Worm (Caenorhabditis elegans) whole organism, late embryonic: ENCODE results near the gene rpb-11.

Experiments used
- F13H6.1 ChIP-seq: sonication (generic microtip); optimal IDR thresholded peaks from 2 replicates; lab custom pipeline; 2016; ENCODE audit warnings: missing genetic modification characterization, missing compliant biosample characterization
- ama-1 ChIP-seq: fragments of 150-350 bp; optimal IDR thresholded peaks from 2 replicates; lab custom pipeline; 2014
- ceh-14 ChIP-seq: sonication (generic microtip); optimal IDR thresholded peaks from 2 replicates; lab custom pipeline; 2016; ENCODE audit warnings: missing genotype, missing genetic modification characterization, missing compliant biosample characterization
- ceh-18 ChIP-seq: sonication (generic microtip); optimal IDR thresholded peaks from 2 replicates; lab custom pipeline; 2016; ENCODE audit warnings: missing genetic modification characterization, missing compliant biosample characterization
- ceh-19 ChIP-seq: fragments of 200-800 bp; sonication (Bioruptor generic); optimal IDR thresholded peaks from 2 replicates; lab custom pipeline; 2018; ENCODE audit warnings: mild to moderate bottlenecking, missing genetic modification characterization, missing compliant biosample characterization
- ceh-22 ChIP-seq: sonication (generic microtip); optimal IDR thresholded peaks from 2 replicates; lab custom pipeline; 2017; ENCODE audit warnings: missing biosample characterization, missing genetic modification characterization
- ceh-24 ChIP-seq: sonication (generic microtip); optimal IDR thresholded peaks from 2 replicates; lab custom pipeline; 2016; ENCODE audit warnings: mild to moderate bottlenecking, missing genetic modification characterization, missing compliant biosample characterization
- ceh-30 ChIP-seq: fragments of 150-350 bp; optimal IDR thresholded peaks from 2 replicates; lab custom pipeline; 2014; ENCODE audit warnings: missing biosample characterization, missing genetic modification characterization
- ceh-31 ChIP-seq: sonication (generic microtip); optimal IDR thresholded peaks from 2 replicates; lab custom pipeline; 2016; ENCODE audit warnings: missing genetic modification characterization, missing compliant biosample characterization
- ceh-34 ChIP-seq: sonication (generic microtip); optimal IDR thresholded peaks from 2 replicates; lab custom pipeline; 2016; ENCODE audit warnings: mild to moderate bottlenecking, missing genetic modification characterization, missing compliant biosample characterization
- ceh-45 ChIP-seq: fragments of 200-800 bp; sonication (Bioruptor generic); IDR thresholded peaks from 2 replicates; pipeline ENCODE4 v1.3.6; 2022; ENCODE audit warnings: missing genetic modification reagents, missing genetic modification characterization, missing compliant biosample characterization
- ceh-6 ChIP-seq: fragments of 200-800 bp; sonication (Bioruptor generic); optimal IDR thresholded peaks from 2 replicates; lab custom pipeline; 2018; ENCODE audit warnings: mild to moderate bottlenecking, missing genetic modification characterization, missing compliant biosample characterization
- ceh-9 ChIP-seq: sonication (generic microtip); optimal IDR thresholded peaks from 2 replicates; lab custom pipeline; 2016; ENCODE audit warnings: mild to moderate bottlenecking, missing genetic modification characterization, inconsistent platforms, missing compliant biosample characterization
- che-1 ChIP-seq: sonication (generic microtip); optimal IDR thresholded peaks from 2 replicates; lab custom pipeline; 2016; ENCODE audit warnings: mild to moderate bottlenecking, missing genetic modification characterization, missing compliant biosample characterization
- dve-1 ChIP-seq: sonication (generic microtip); optimal IDR thresholded peaks from 2 replicates; lab custom pipeline; 2017; ENCODE audit warnings: antibody characterized with exemption, mild to moderate bottlenecking, missing genetic modification characterization, missing compliant biosample characterization
- elt-2 ChIP-seq: sonication (generic microtip); optimal IDR thresholded peaks from 2 replicates; lab custom pipeline; 2016; ENCODE audit warnings: missing genetic modification reagents, missing genetic modification characterization, missing compliant biosample characterization
- elt-4 ChIP-seq: sonication (generic microtip); optimal IDR thresholded peaks from 2 replicates; lab custom pipeline; 2016; ENCODE audit warnings: missing genetic modification characterization, missing compliant biosample characterization
- hlh-13 ChIP-seq: fragments of 200-800 bp; sonication (Bioruptor generic); optimal IDR thresholded peaks from 2 replicates; lab custom pipeline; 2018; ENCODE audit warnings: mild to moderate bottlenecking, missing genetic modification characterization, missing compliant biosample characterization
- hlh-15 ChIP-seq: sonication (generic microtip); optimal IDR thresholded peaks from 2 replicates; lab custom pipeline; 2016; ENCODE audit warnings: missing genetic modification characterization, missing compliant biosample characterization
- hlh-30 ChIP-seq: sonication (generic microtip); optimal IDR thresholded peaks from 2 replicates; lab custom pipeline; 2017; ENCODE audit warnings: antibody characterized with exemption, missing genetic modification characterization, missing compliant biosample characterization; ENCODE audit not compliant: insufficient read depth
- hlh-8 ChIP-seq: sonication (generic microtip); optimal IDR thresholded peaks from 2 replicates; lab custom pipeline; 2016; ENCODE audit warnings: missing genotype, missing genetic modification characterization, missing compliant biosample characterization
- lim-6 ChIP-seq: sonication (generic microtip); optimal IDR thresholded peaks from 2 replicates; lab custom pipeline; 2016; ENCODE audit warnings: missing genetic modification characterization, missing compliant biosample characterization
- lin-11 ChIP-seq: fragments of 200-800 bp; sonication (Bioruptor generic); optimal IDR thresholded peaks from 2 replicates; lab custom pipeline; 2018; ENCODE audit warnings: mild to moderate bottlenecking, missing genetic modification characterization, missing compliant biosample characterization
- madf-2 ChIP-seq: sonication (generic microtip); optimal IDR thresholded peaks from 2 replicates; lab custom pipeline; 2017; ENCODE audit warnings: missing genetic modification characterization, missing compliant biosample characterization
- mec-3 ChIP-seq: sonication (generic microtip); optimal IDR thresholded peaks from 2 replicates; lab custom pipeline; 2016; ENCODE audit warnings: borderline replicate concordance, missing genetic modification characterization, missing compliant biosample characterization
- nfya-1 ChIP-seq: sonication (generic microtip); optimal IDR thresholded peaks from 2 replicates; lab custom pipeline; 2017; ENCODE audit warnings: missing genetic modification characterization, mild to moderate bottlenecking, missing compliant biosample characterization, antibody characterized with exemption, moderate library complexity
- nhr-232 ChIP-seq: sonication (generic microtip); optimal IDR thresholded peaks from 2 replicates; lab custom pipeline; 2016; ENCODE audit warnings: missing genetic modification characterization, missing compliant biosample characterization
- npax-4 ChIP-seq: sonication (generic microtip); optimal IDR thresholded peaks from 2 replicates; lab custom pipeline; 2016; ENCODE audit warnings: missing genetic modification characterization, missing compliant biosample characterization
- odd-2 ChIP-seq: sonication (generic microtip); optimal IDR thresholded peaks from 2 replicates; lab custom pipeline; 2017; ENCODE audit warnings: antibody characterized with exemption, mild to moderate bottlenecking, missing genetic modification characterization, missing compliant biosample characterization
- pag-3 ChIP-seq: sonication (generic microtip); optimal IDR thresholded peaks from 2 replicates; lab custom pipeline; 2016; ENCODE audit warnings: missing compliant biosample characterization, missing genetic modification characterization, borderline replicate concordance
- pax-1 ChIP-seq: fragments of 150-350 bp; optimal IDR thresholded peaks from 2 replicates; lab custom pipeline; 2014; ENCODE audit warnings: missing biosample characterization, missing genetic modification characterization
- pha-2 ChIP-seq: sonication (generic microtip); optimal IDR thresholded peaks from 2 replicates; lab custom pipeline; 2017; ENCODE audit warnings: mild to moderate bottlenecking, missing genetic modification characterization, missing compliant biosample characterization
- pha-4 ChIP-seq: fragments of 150-350 bp; optimal IDR thresholded peaks from 2 replicates; lab custom pipeline; 2018; ENCODE audit warnings: missing biosample characterization, missing genetic modification reagents, missing genetic modification characterization
- ref-2 ChIP-seq: sonication (generic microtip); optimal IDR thresholded peaks from 2 replicates; lab custom pipeline; 2016; ENCODE audit warnings: missing genetic modification characterization, missing compliant biosample characterization
- rnt-1 ChIP-seq: sonication (generic microtip); optimal IDR thresholded peaks from 2 replicates; lab custom pipeline; 2016; ENCODE audit warnings: missing genetic modification characterization, missing compliant biosample characterization
- sdc-2 ChIP-seq: sonication (generic microtip); optimal IDR thresholded peaks from 2 replicates; lab custom pipeline; 2016; ENCODE audit warnings: missing genotype, missing genetic modification characterization, missing compliant biosample characterization
- tbx-2 ChIP-seq: sonication (generic microtip); optimal IDR thresholded peaks from 2 replicates; lab custom pipeline; 2016; ENCODE audit warnings: missing genetic modification characterization, missing compliant biosample characterization
- tbx-7 ChIP-seq: sonication (generic microtip); optimal IDR thresholded peaks from 2 replicates; lab custom pipeline; 2016; ENCODE audit warnings: missing genotype, missing genetic modification characterization, missing compliant biosample characterization
- unc-3 ChIP-seq, 2 experiments: fragments of 200-800 bp in 1 of 2; sonication (Bioruptor generic) in 1 of 2; sonication (generic microtip) in 1 of 2; conservative IDR thresholded peaks in 1 of 2; optimal IDR thresholded peaks in 1 of 2; 2 replicates each; pipeline versions ENCODE4 v1.3.6 to Lab custom; 2016 to 2022; ENCODE audit warnings: missing compliant biosample characterization in 2 of 2, missing genetic modification characterization in 2 of 2, missing genetic modification reagents in 1 of 2
- unc-42 ChIP-seq: sonication (generic microtip); optimal IDR thresholded peaks from 2 replicates; lab custom pipeline; 2016; ENCODE audit warnings: missing genotype, missing genetic modification characterization, missing compliant biosample characterization
- unc-55 ChIP-seq: sonication (generic microtip); optimal IDR thresholded peaks from 2 replicates; lab custom pipeline; 2017; ENCODE audit warnings: missing biosample characterization, missing genetic modification reagents, missing genetic modification characterization
- unc-86 ChIP-seq: sonication (generic microtip); optimal IDR thresholded peaks from 2 replicates; lab custom pipeline; 2016; ENCODE audit warnings: missing genetic modification characterization, missing compliant biosample characterization

Gene rpb-11

DNA sequence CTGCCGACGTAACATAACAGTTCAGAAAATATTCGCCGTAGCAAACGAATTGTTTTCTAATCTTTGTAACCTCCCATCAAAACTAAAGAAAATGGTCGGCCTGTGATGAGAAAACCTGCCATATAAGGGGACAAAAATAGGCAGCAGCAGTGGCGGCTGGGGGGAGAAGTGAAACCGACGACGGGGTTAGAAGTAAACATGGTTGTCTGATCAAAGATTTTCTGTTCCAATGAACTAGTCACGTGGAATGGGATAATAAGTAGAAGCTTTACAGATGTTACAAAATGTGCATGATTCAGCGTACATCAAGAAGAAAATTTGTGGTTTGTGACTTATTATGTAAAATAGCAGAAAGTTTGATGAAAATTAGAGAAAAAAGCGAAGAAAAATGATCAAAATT, 14.7 kb upstream of the rpb-11 start:
- TF ChIP-seq pag-3 (tag; lab: Kevin White, UChicago) (no peak), ceh-30 (no peak), unc-86 (tag; lab: Kevin White, UChicago) (no peak), unc-55 (GFP tag; lab: Kevin White, UChicago) (no peak), unc-42 (tag; lab: Kevin White, UChicago) (no peak), hlh-15 (no peak), F13H6.1 (tag; lab: Kevin White, UChicago) (no peak), sdc-2 (tag; lab: Kevin White, UChicago) (no peak), madf-2 (tag; lab: Kevin White, UChicago) (no peak), elt-4 (tag; lab: Kevin White, UChicago) (no peak), ceh-18 (tag; lab: Kevin White, UChicago) (no peak), ceh-19 (GFP tag; lab: Kevin White, UChicago) (no peak), tbx-2 (tag; lab: Kevin White, UChicago) (no peak), pha-2 (tag; lab: Kevin White, UChicago) (no peak), hlh-30 (no peak), che-1 (no peak), nhr-232 (tag; lab: Kevin White, UChicago) (no peak), ama-1 (no peak), npax-4 (tag; lab: Kevin White, UChicago) (no peak), lim-6 (tag; lab: Kevin White, UChicago) (no peak)

DNA sequence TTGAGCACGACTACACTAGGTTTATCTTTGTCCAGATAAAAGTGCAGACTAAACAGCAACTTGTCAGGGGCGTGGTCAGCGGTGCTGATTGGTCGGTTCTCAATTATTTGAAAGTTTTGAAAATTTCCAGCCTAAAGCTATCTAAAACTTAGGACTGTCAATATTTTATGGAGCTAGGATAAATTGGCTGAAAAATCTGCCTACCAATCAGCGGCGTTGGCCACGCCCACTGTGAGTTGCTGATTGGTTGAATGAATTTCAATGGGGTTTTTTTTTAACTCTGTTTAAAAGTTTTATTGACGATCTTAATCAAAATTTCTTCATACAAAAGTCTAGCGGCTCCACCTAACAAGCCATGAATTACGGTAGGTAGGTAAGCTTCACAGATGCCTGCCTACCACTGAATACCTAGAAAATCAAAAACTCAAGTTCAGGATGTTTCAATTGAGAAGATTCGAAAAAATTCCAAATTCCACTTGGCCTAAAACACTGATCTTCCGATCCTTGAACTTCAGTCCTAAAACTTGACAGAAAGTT, 13.9 kb upstream of the rpb-11 start:
- no peak for TF ChIP-seq rnt-1 (tag; lab: Kevin White, UChicago)
- peak; percentile 83 for TF ChIP-seq nfya-1 (tag; lab: Kevin White, UChicago)

DNA sequence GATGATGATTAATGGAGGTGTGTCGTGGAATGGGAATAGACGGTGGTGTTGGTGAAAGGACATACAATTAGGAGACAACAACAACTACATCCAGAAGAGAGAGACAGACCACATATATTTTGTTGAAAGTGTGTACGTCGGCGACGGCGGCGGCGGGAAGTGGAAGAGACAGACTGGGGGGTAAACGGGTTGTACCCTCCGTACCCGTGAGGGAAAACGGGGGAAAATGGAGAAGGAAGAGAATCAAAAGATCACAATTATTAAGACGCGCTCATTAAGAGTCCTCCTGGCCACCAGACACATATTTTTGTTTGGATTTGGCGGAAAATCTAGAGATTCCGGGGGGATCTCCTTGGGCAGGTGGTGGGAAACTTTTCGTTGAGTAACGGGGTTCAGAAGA, 13.4 kb upstream of the rpb-11 start:
- TF ChIP-seq F13H6.1 (tag; lab: Kevin White, UChicago) (no peak), ceh-19 (GFP tag; lab: Kevin White, UChicago) (peak; percentile 3), ceh-18 (tag; lab: Kevin White, UChicago) (peak; percentile 21), ceh-34 (tag; lab: Kevin White, UChicago) (peak; percentile 47), rnt-1 (tag; lab: Kevin White, UChicago) (peak; percentile 17), sdc-2 (tag; lab: Kevin White, UChicago) (peak; percentile 39), ceh-31 (peak; percentile 34), mec-3 (tag; lab: Kevin White, UChicago) (no peak)
- TF ChIP-seq, all 69 proteins: peak for 6

DNA sequence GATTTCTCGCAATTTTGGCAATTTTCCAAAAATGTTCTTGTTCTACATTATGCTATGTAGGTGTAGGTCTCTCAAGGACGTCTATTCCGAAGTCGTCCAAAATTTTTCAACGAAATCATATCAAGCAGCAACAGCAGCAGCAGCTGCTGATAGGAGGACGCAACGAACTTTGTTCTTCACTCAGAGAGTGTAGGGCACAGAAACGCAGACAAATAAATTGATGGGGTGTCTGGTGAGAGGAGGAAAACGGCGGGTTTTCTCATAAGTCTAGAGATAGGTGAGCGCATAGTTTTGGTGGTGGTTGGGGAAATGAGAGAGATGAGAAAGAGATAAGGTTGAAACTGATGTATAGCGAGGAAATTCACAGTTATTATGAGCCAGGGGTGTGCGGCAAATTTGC, 10.8 kb upstream of the rpb-11 start:
- no peak for TF ChIP-seq hlh-8 (tag; lab: Kevin White, UChicago)
- TF ChIP-seq tbx-2 (tag; lab: Kevin White, UChicago): peak; percentile 5
- no peak for TF ChIP-seq pha-4 (tag; lab: Kevin White, UChicago)
- TF ChIP-seq odd-2 (tag; lab: Kevin White, UChicago): no peak
- TF ChIP-seq tbx-7 (tag; lab: Kevin White, UChicago): no peak
- peak; percentile 29 for TF ChIP-seq ceh-18 (tag; lab: Kevin White, UChicago)
- peak; percentile 65 for TF ChIP-seq nfya-1 (tag; lab: Kevin White, UChicago)
- no peak for TF ChIP-seq ceh-31
- TF ChIP-seq npax-4 (tag; lab: Kevin White, UChicago): no peak
- TF ChIP-seq ceh-22 (tag; lab: Kevin White, UChicago): no peak
- TF ChIP-seq rnt-1 (tag; lab: Kevin White, UChicago): peak; percentile 48
- no peak for TF ChIP-seq elt-4 (tag; lab: Kevin White, UChicago)
- TF ChIP-seq lin-11 (tag; lab: Kevin White, UChicago): no peak
- peak; percentile 61 for TF ChIP-seq elt-2 (tag; lab: Kevin White, UChicago)
- TF ChIP-seq che-1: no peak

- TF ChIP-seq ceh-31 (peak; percentile 24), F13H6.1 (tag; lab: Kevin White, UChicago) (peak; percentile 23), unc-3 (GFP tag; conservative IDR thresholded peaks at IDR 0.05; lab: Robert Waterston, UW) (no peak), unc-3 (tag; optimal IDR thresholded peaks at IDR 0.05; lab: Kevin White, UChicago) (no peak), ceh-14 (tag; lab: Kevin White, UChicago) (no peak), pax-1 (no peak), ref-2 (tag; lab: Kevin White, UChicago) (peak; percentile 11), ceh-9 (no peak), unc-42 (tag; lab: Kevin White, UChicago) (no peak), ceh-6 (GFP tag; lab: Kevin White, UChicago) (peak; percentile 24), ceh-45 (GFP tag; lab: Robert Waterston, UW) (no peak), elt-2 (tag; lab: Kevin White, UChicago) (peak; percentile 24), hlh-8 (tag; lab: Kevin White, UChicago) (no peak), unc-55 (GFP tag; lab: Kevin White, UChicago) (peak; percentile 11), ceh-24 (tag; lab: Kevin White, UChicago) (no peak), lim-6 (tag; lab: Kevin White, UChicago) (no peak), rnt-1 (tag; lab: Kevin White, UChicago) (peak; percentile 41), tbx-2 (tag; lab: Kevin White, UChicago) (peak; percentile 63), hlh-13 (GFP tag; lab: Kevin White, UChicago) (no peak), dve-1 (tag; lab: Kevin White, UChicago) (no peak)
Measured at ce11 chrII:14050506-14050905, 9.4 kb upstream of the rpb-11 start.
